Fruit fly (Drosophila melanogaster) whole organism, wandering third instar larva: ENCODE results near the gene HDAC6.

ENCODE experiments used
- Abd-B ChIP-seq: fragments of >200 bp; optimal IDR thresholded peaks from 2 replicates; lab custom pipeline; 2017; ENCODE audit warnings: missing biosample characterization, missing genetic modification characterization
- CG32264 ChIP-seq: fragments of 200-800 bp; sonication (Bioruptor generic); optimal IDR thresholded peaks from 2 replicates; lab custom pipeline; 2016; ENCODE audit warnings: missing biosample characterization, missing genetic modification characterization
- CG9705 ChIP-seq: fragments of 200-800 bp; sonication (Bioruptor generic); optimal IDR thresholded peaks from 2 replicates; lab custom pipeline; 2018; ENCODE audit warnings: missing biosample characterization, mild to moderate bottlenecking, missing genetic modification characterization
- CrebA ChIP-seq: fragments of 200-800 bp; sonication (Bioruptor generic); optimal IDR thresholded peaks from 2 replicates; lab custom pipeline; 2016; ENCODE audit warnings: missing biosample characterization, mild to moderate bottlenecking, missing genetic modification characterization, borderline replicate concordance
- Dfd ChIP-seq: fragments of >200 bp; optimal IDR thresholded peaks from 2 replicates; lab custom pipeline; 2017; ENCODE audit warnings: missing biosample characterization, missing genetic modification characterization
- Dif ChIP-seq: fragments of 200-275, 200-300 bp; sonication (Bioruptor generic); optimal IDR thresholded peaks from 2 replicates; lab custom pipeline; 2018; ENCODE audit warnings: missing biosample characterization, missing genetic modification characterization; ENCODE audit not compliant: partially characterized antibody
- GATAd ChIP-seq: sonication (Bioruptor generic); optimal IDR thresholded peaks from 2 replicates; lab custom pipeline; 2016; ENCODE audit warnings: missing biosample characterization, missing genetic modification characterization
- HLH106 ChIP-seq: fragments of 200-800 bp; optimal IDR thresholded peaks from 3 replicates; lab custom pipeline; 2019; ENCODE audit warnings: missing biosample characterization, mild to moderate bottlenecking, missing genetic modification characterization, moderate library complexity
- Hnf4 ChIP-seq: fragments of 200-800 bp; sonication (Bioruptor generic); optimal IDR thresholded peaks from 2 replicates; lab custom pipeline; 2016; ENCODE audit warnings: missing biosample characterization, mild to moderate bottlenecking, missing genetic modification characterization
- Hr83 ChIP-seq: fragments of 200-300 bp; sonication (Bioruptor generic); optimal IDR thresholded peaks from 2 replicates; lab custom pipeline; 2016; ENCODE audit warnings: missing biosample characterization, mild to moderate bottlenecking, missing genetic modification characterization, moderate library complexity; ENCODE audit not compliant: poor library complexity, severe bottlenecking
- Jra ChIP-seq: sonication (Bioruptor generic); optimal IDR thresholded peaks from 2 replicates; lab custom pipeline; 2016; ENCODE audit warnings: missing biosample characterization, missing genetic modification characterization
- Mio ChIP-seq: sonication (Bioruptor generic); optimal IDR thresholded peaks from 2 replicates; lab custom pipeline; 2016; ENCODE audit warnings: missing biosample characterization, missing genetic modification characterization
- N ChIP-seq: fragments of >200 bp; optimal IDR thresholded peaks from 2 replicates; lab custom pipeline; 2018; ENCODE audit warnings: missing biosample characterization, missing external identifiers, missing genetic modification characterization
- OdsH ChIP-seq: fragments of 200-800 bp; sonication (Bioruptor generic); optimal IDR thresholded peaks from 2 replicates; lab custom pipeline; 2016; ENCODE audit warnings: missing biosample characterization, mild to moderate bottlenecking, missing genetic modification characterization
- Rel ChIP-seq, 2 experiments: fragments of 200-800 bp; sonication (Bioruptor generic) in 1 of 2; optimal IDR thresholded peaks; 2 replicates in 1 of 2; 3 replicates in 1 of 2; lab custom pipeline; 2016 to 2019; ENCODE audit warnings: mild to moderate bottlenecking in 2 of 2, missing biosample characterization in 2 of 2, missing genetic modification characterization in 2 of 2, moderate library complexity in 1 of 2
- Sp1 ChIP-seq: fragments of 200-800 bp; sonication (Bioruptor generic); optimal IDR thresholded peaks from 3 replicates; lab custom pipeline; 2019; ENCODE audit warnings: missing biosample characterization, mild to moderate bottlenecking, missing genetic modification characterization, moderate library complexity
- Vsx2 ChIP-seq: fragments of 200-300, 225-300 bp; sonication (Bioruptor generic); optimal IDR thresholded peaks from 2 replicates; lab custom pipeline; 2018; ENCODE audit warnings: missing biosample characterization, missing genetic modification characterization; ENCODE audit not compliant: partially characterized antibody
- br ChIP-seq: fragments of 200-800 bp; sonication (Bioruptor generic); optimal IDR thresholded peaks from 2 replicates; lab custom pipeline; 2016; ENCODE audit warnings: missing biosample characterization, missing genetic modification characterization
- brk ChIP-seq: fragments of 200-800 bp; sonication (Bioruptor generic); optimal IDR thresholded peaks from 2 replicates; lab custom pipeline; 2016; ENCODE audit warnings: missing biosample characterization, mild to moderate bottlenecking, missing genetic modification characterization
- dl ChIP-seq, 2 experiments: fragments of 175-275, 200-275 bp in 1 of 2; fragments of 200-275 bp in 1 of 2; sonication (Bioruptor generic); optimal IDR thresholded peaks; lab custom pipeline; 2018; ENCODE audit warnings: mild to moderate bottlenecking in 2 of 2, missing biosample characterization in 2 of 2, missing genetic modification characterization in 2 of 2, moderate library complexity in 2 of 2; ENCODE audit not compliant: partially characterized antibody in 2 of 2, insufficient read depth in 1 of 2
- dmrt93B ChIP-seq: fragments of 200-800 bp; sonication (Bioruptor generic); optimal IDR thresholded peaks from 2 replicates; lab custom pipeline; 2018; ENCODE audit warnings: missing biosample characterization, mild to moderate bottlenecking, missing genetic modification characterization
- dsf ChIP-seq: sonication (Bioruptor generic); optimal IDR thresholded peaks from 2 replicates; lab custom pipeline; 2016; ENCODE audit warnings: missing biosample characterization, missing genetic modification characterization, borderline replicate concordance
- foxo ChIP-seq, 2 experiments: fragments of 200-800 bp; sonication (Bioruptor generic); optimal IDR thresholded peaks; 2 replicates in 1 of 2; 3 replicates in 1 of 2; lab custom pipeline; 2016 to 2017; ENCODE audit warnings: missing biosample characterization in 2 of 2, missing genetic modification characterization in 2 of 2
- fru ChIP-seq: fragments of 200-800 bp; sonication (Bioruptor generic); optimal IDR thresholded peaks from 3 replicates; lab custom pipeline; 2016; ENCODE audit warnings: missing biosample characterization, mild to moderate bottlenecking, missing genetic modification characterization
- h ChIP-seq: fragments of 200-800 bp; sonication (Bioruptor generic); optimal IDR thresholded peaks from 3 replicates; lab custom pipeline; 2016; ENCODE audit warnings: missing biosample characterization, mild to moderate bottlenecking, missing genetic modification characterization
- jim ChIP-seq: fragments of 175-275, 200-325 bp; sonication (Bioruptor generic); optimal IDR thresholded peaks from 2 replicates; lab custom pipeline; 2016; ENCODE audit warnings: missing biosample characterization, mild to moderate bottlenecking, missing genetic modification characterization
- lola ChIP-seq: fragments of >200 bp; optimal IDR thresholded peaks from 2 replicates; lab custom pipeline; 2017; ENCODE audit warnings: missing biosample characterization, missing genetic modification characterization
- pan ChIP-seq: fragments of >200 bp; optimal IDR thresholded peaks from 2 replicates; lab custom pipeline; 2017
- psq ChIP-seq: fragments of 200-800 bp; sonication (Bioruptor generic); optimal IDR thresholded peaks from 3 replicates; lab custom pipeline; 2017; ENCODE audit warnings: missing biosample characterization, mild to moderate bottlenecking, missing genetic modification characterization, moderate library complexity
- sage ChIP-seq: fragments of 200-800 bp; sonication (Bioruptor generic); optimal IDR thresholded peaks from 2 replicates; lab custom pipeline; 2016; ENCODE audit warnings: missing biosample characterization, mild to moderate bottlenecking, missing genetic modification characterization
- sv ChIP-seq: fragments of 200-800 bp; sonication (Bioruptor generic); optimal IDR thresholded peaks from 3 replicates; lab custom pipeline; 2016; ENCODE audit warnings: missing biosample characterization, missing genetic modification characterization
- woc ChIP-seq: sonication (Bioruptor generic); optimal IDR thresholded peaks from 2 replicates; lab custom pipeline; 2016; ENCODE audit warnings: missing biosample characterization, mild to moderate bottlenecking, missing genetic modification characterization

HDAC6 gene

dm6 chrX:15299927-15300740 is 33.0 kb upstream of the HDAC6 start:
- no peak for TF ChIP-seq dl (GFP tag; optimal IDR thresholded peaks at IDR 0.05; lab: Kevin White, UChicago; ENCODE audit: insufficient read depth in 1 of 2, partially characterized antibody in 2 of 2)
- TF ChIP-seq dmrt93B (GFP tag; lab: Kevin White, UChicago), result no peak
- TF ChIP-seq Abd-B (GFP tag; lab: Kevin White, UChicago), result no peak
- no peak for TF ChIP-seq Dif (GFP tag; lab: Kevin White, UChicago)
- TF ChIP-seq lola (GFP tag; lab: Kevin White, UChicago), result no peak
- TF ChIP-seq Mio (GFP tag; lab: Kevin White, UChicago), result no peak
- TF ChIP-seq Sp1 (GFP tag; lab: Kevin White, UChicago), result no peak
- TF ChIP-seq fru (GFP tag; lab: Kevin White, UChicago), result no peak
- TF ChIP-seq HLH106 (tag; lab: Kevin White, UChicago), result no peak
- TF ChIP-seq Rel (GFP tag; optimal IDR thresholded peaks at IDR 0.05; lab: Kevin White, UChicago), result no peak
- TF ChIP-seq Rel (tag; optimal IDR thresholded peaks at IDR 0.05; lab: Kevin White, UChicago), result no peak
- TF ChIP-seq CG32264 (GFP tag; lab: Kevin White, UChicago), result no peak
- TF ChIP-seq woc, result no peak
- TF ChIP-seq OdsH (GFP tag; lab: Kevin White, UChicago), result no peak
- TF ChIP-seq N (GFP tag; lab: Kevin White, UChicago), result no peak
- no peak for TF ChIP-seq br
- no peak for TF ChIP-seq Vsx2 (GFP tag; lab: Kevin White, UChicago)
- TF ChIP-seq Dfd, result no peak
- no peak for TF ChIP-seq pan (lab: Kevin White, UChicago)
- no peak for TF ChIP-seq Hr83 (GFP tag; lab: Kevin White, UChicago)
- TF ChIP-seq, all 38 proteins: peak for 0

- TF ChIP-seq dl (GFP tag; optimal IDR thresholded peaks at IDR 0.05; lab: Kevin White, UChicago; ENCODE audit: insufficient read depth in 1 of 2, partially characterized antibody in 2 of 2) (no peak), sv (no peak), Mio (GFP tag; lab: Kevin White, UChicago) (no peak), Rel (GFP tag; optimal IDR thresholded peaks at IDR 0.05; lab: Kevin White, UChicago) (no peak), Rel (tag; optimal IDR thresholded peaks at IDR 0.05; lab: Kevin White, UChicago) (peak; percentile 39), Dif (GFP tag; lab: Kevin White, UChicago) (peak; percentile 48)
- TF ChIP-seq, all 38 proteins: peak for 2
Observed at dm6 chrX:15301175-15301574, 31.9 kb upstream of the HDAC6 start.

- no peak for TF ChIP-seq pan (lab: Kevin White, UChicago)
- TF ChIP-seq CG9705 (GFP tag; lab: Kevin White, UChicago), result no peak
- TF ChIP-seq br, result no peak
- TF ChIP-seq foxo (GFP tag; optimal IDR thresholded peaks at IDR 0.05; lab: Kevin White, UChicago), result peak in 1 of 2 experiments; percentile 61
- TF ChIP-seq dsf (GFP tag; lab: Kevin White, UChicago), result no peak
- no peak for TF ChIP-seq Dfd
- no peak for TF ChIP-seq Hr83 (GFP tag; lab: Kevin White, UChicago)
- TF ChIP-seq lola (GFP tag; lab: Kevin White, UChicago), result no peak
- peak; percentile 74 for TF ChIP-seq psq (GFP tag; lab: Kevin White, UChicago)
- peak; percentile 82 for TF ChIP-seq Sp1 (GFP tag; lab: Kevin White, UChicago)
- TF ChIP-seq sv, result no peak
- no peak for TF ChIP-seq brk (GFP tag; lab: Kevin White, UChicago)
- TF ChIP-seq dmrt93B (GFP tag; lab: Kevin White, UChicago), result no peak
- TF ChIP-seq Dif (GFP tag; lab: Kevin White, UChicago), result peak; percentile 3
- no peak for TF ChIP-seq CG32264 (GFP tag; lab: Kevin White, UChicago)
- TF ChIP-seq Rel (GFP tag; optimal IDR thresholded peaks at IDR 0.05; lab: Kevin White, UChicago), result peak; percentile 59
- TF ChIP-seq Rel (tag; optimal IDR thresholded peaks at IDR 0.05; lab: Kevin White, UChicago), result peak; percentile 71
- peak; percentile 87 for TF ChIP-seq CrebA (GFP tag; lab: Kevin White, UChicago)
- TF ChIP-seq GATAd (GFP tag; lab: Kevin White, UChicago), result no peak
- no peak for TF ChIP-seq Jra (GFP tag; lab: Kevin White, UChicago)
- peak; percentile 34 for TF ChIP-seq sage (GFP tag; lab: Kevin White, UChicago)
- no peak for TF ChIP-seq jim
- peak; percentile 11 for TF ChIP-seq fru (GFP tag; lab: Kevin White, UChicago)
- TF ChIP-seq Hnf4 (GFP tag; lab: Kevin White, UChicago), result no peak
- TF ChIP-seq h (GFP tag; lab: Kevin White, UChicago), result no peak
Observed at dm6 chrX:15303176-15304115, 29.7 kb upstream of the HDAC6 start.
